Fruit fly (Drosophila melanogaster): ENCODE measurements around the gene Tsen34.

Tsen34 gene

dm6 chr3L:14786230-14786850 lies 24.7 kb upstream of the Tsen34 start, which contains the start of the genes bmm and Tdrd3 (continued):
- TF ChIP-seq CG11902 (GFP tag; optimal IDR thresholded peaks at IDR 0.05), result peak; percentile 62
- peak; percentile 82 for TF ChIP-seq achi (GFP tag; optimal IDR thresholded peaks at IDR 0.05)
- peak; percentile 50 for TF ChIP-seq CG11762 (GFP tag; optimal IDR thresholded peaks at IDR 0.05; ENCODE audit: insufficient read depth)
- peak; percentile 52; the same call in 2 of the 3 replicates for TF ChIP-seq CG6163 (GFP tag; IDR thresholded peaks at IDR 0.05)
- TF ChIP-seq CG7368 (GFP tag; optimal IDR thresholded peaks at IDR 0.05), result peak; percentile 66
- TF ChIP-seq svp (GFP tag), result peak; percentile 83
- TF ChIP-seq fd85E (GFP tag; optimal IDR thresholded peaks at IDR 0.05), result no peak
- peak; percentile 69 for TF ChIP-seq Hr4 (GFP tag; optimal IDR thresholded peaks at IDR 0.05)
- peak; percentile 59 for TF ChIP-seq Blimp-1 (GFP tag; optimal IDR thresholded peaks at IDR 0.05)
- TF ChIP-seq CG4318 (GFP tag; optimal IDR thresholded peaks at IDR 0.05), result peak; percentile 75
- peak; percentile 66 for TF ChIP-seq CG3919 (GFP tag; optimal IDR thresholded peaks at IDR 0.05)
- TF ChIP-seq Eip78C (GFP tag), result peak; percentile 74
- TF ChIP-seq CG6276 (GFP tag; optimal IDR thresholded peaks at IDR 0.05), result peak; percentile 52
- TF ChIP-seq Met (GFP tag; optimal IDR thresholded peaks at IDR 0.05), result peak; percentile 65
- peak; percentile 73 for TF ChIP-seq net (GFP tag; optimal IDR thresholded peaks at IDR 0.05)
- TF ChIP-seq Ets21C (GFP tag; optimal IDR thresholded peaks at IDR 0.05), result peak; percentile 58
- peak; percentile 13 to 82 for TF ChIP-seq salr (GFP tag; optimal IDR thresholded peaks at IDR 0.05)
- peak; percentile 76 for TF ChIP-seq pdm3 (GFP tag; optimal IDR thresholded peaks at IDR 0.05)
- TF ChIP-seq CG34406 (GFP tag; optimal IDR thresholded peaks at IDR 0.05), result peak; percentile 80
- TF ChIP-seq CG3032 (tag; optimal IDR thresholded peaks at IDR 0.05), result peak; percentile 83
- TF ChIP-seq lz (GFP tag; optimal IDR thresholded peaks at IDR 0.05), result peak; percentile 73
- peak; percentile 64 for TF ChIP-seq Sox102F (GFP tag; optimal IDR thresholded peaks at IDR 0.05)
- peak; percentile 86 for TF ChIP-seq OdsH (GFP tag; optimal IDR thresholded peaks at IDR 0.05)
- peak; percentile 60 for TF ChIP-seq Sox14 (GFP tag; optimal IDR thresholded peaks at IDR 0.05)
- peak; percentile 74 for TF ChIP-seq esn (GFP tag; optimal IDR thresholded peaks at IDR 0.05)
- peak; percentile 33 for TF ChIP-seq CG9139 (GFP tag; optimal IDR thresholded peaks at IDR 0.05)
- peak; percentile 58 for TF ChIP-seq Gug (GFP tag; IDR thresholded peaks at IDR 0.05)
- TF ChIP-seq Lpt (GFP tag; optimal IDR thresholded peaks at IDR 0.05), result peak; percentile 24
- TF ChIP-seq Eip75B (GFP tag; optimal IDR thresholded peaks at IDR 0.05), result peak; percentile 22
- peak; percentile 77 for TF ChIP-seq Ets96B (tag; optimal IDR thresholded peaks at IDR 0.05)
- TF ChIP-seq eg (GFP tag; IDR thresholded peaks at IDR 0.05), result peak; percentile 76
- peak; percentile 75 for TF ChIP-seq Hr39 (GFP tag; optimal IDR thresholded peaks at IDR 0.05)
- peak; percentile 45 for TF ChIP-seq CG1621 (tag; optimal IDR thresholded peaks at IDR 0.05)

dm6 chr3L:14785492-14785916 lies 23.9 kb upstream of the Tsen34 start:
- TF ChIP-seq CG9139 (GFP tag; optimal IDR thresholded peaks at IDR 0.05) (peak; percentile 45), CG8119 (GFP tag; IDR thresholded peaks at IDR 0.05) (peak; percentile 84), CG8319 (GFP tag; optimal IDR thresholded peaks at IDR 0.05) (peak; percentile 69), CG7368 (GFP tag; optimal IDR thresholded peaks at IDR 0.05) (peak; percentile 69), Sox102F (GFP tag; optimal IDR thresholded peaks at IDR 0.05) (peak; percentile 53), CG11762 (GFP tag; optimal IDR thresholded peaks at IDR 0.05; ENCODE audit: insufficient read depth) (peak; percentile 66), CG4318 (GFP tag; optimal IDR thresholded peaks at IDR 0.05) (peak; percentile 86), CG6163 (GFP tag; IDR thresholded peaks at IDR 0.05) (peak; percentile 83), Hr4 (GFP tag; optimal IDR thresholded peaks at IDR 0.05) (peak; percentile 93), lz (GFP tag; optimal IDR thresholded peaks at IDR 0.05) (peak; percentile 70), Eip75B (GFP tag; optimal IDR thresholded peaks at IDR 0.05) (peak; percentile 79), svp (GFP tag) (peak; percentile 93), Sox15 (GFP tag; optimal IDR thresholded peaks at IDR 0.05) (peak; percentile 78), Eip78C (GFP tag) (peak; percentile 96), CG31627 (GFP tag; optimal IDR thresholded peaks at IDR 0.05) (peak; percentile 86), CG8632 (GFP tag; optimal IDR thresholded peaks at IDR 0.05) (peak; percentile 65), CG6808 (GFP tag; optimal IDR thresholded peaks at IDR 0.05) (peak; percentile 62), CG6276 (GFP tag; optimal IDR thresholded peaks at IDR 0.05) (peak; percentile 82), CG11294 (GFP tag; IDR thresholded peaks at IDR 0.05) (peak; percentile 68; the same call in 1 of the 2 replicates), CG3919 (GFP tag; optimal IDR thresholded peaks at IDR 0.05) (peak; percentile 82), Met (GFP tag; optimal IDR thresholded peaks at IDR 0.05) (peak; percentile 63), eg (GFP tag; IDR thresholded peaks at IDR 0.05) (peak; percentile 77), CG6854 (GFP tag; optimal IDR thresholded peaks at IDR 0.05) (no peak), esn (GFP tag; optimal IDR thresholded peaks at IDR 0.05) (peak; percentile 60), ss (GFP tag; optimal IDR thresholded peaks at IDR 0.05) (peak; percentile 50 to 59), spab (GFP tag; optimal IDR thresholded peaks at IDR 0.05) (peak; percentile 56), salr (GFP tag; optimal IDR thresholded peaks at IDR 0.05) (peak; percentile 26 to 84), cyc (GFP tag; optimal IDR thresholded peaks at IDR 0.05) (peak; percentile 81), CG3032 (tag; optimal IDR thresholded peaks at IDR 0.05) (peak; percentile 75), pdm3 (GFP tag; optimal IDR thresholded peaks at IDR 0.05) (peak; percentile 87), fkh (GFP tag; optimal IDR thresholded peaks at IDR 0.05) (no peak), dsx (GFP tag; optimal IDR thresholded peaks at IDR 0.05; ENCODE audit: poor library complexity, severe bottlenecking) (peak; percentile 62)
